Fruit fly (Drosophila melanogaster): Measurements from ENCODE around the gene Mtp.

The Mtp gene

DNA sequence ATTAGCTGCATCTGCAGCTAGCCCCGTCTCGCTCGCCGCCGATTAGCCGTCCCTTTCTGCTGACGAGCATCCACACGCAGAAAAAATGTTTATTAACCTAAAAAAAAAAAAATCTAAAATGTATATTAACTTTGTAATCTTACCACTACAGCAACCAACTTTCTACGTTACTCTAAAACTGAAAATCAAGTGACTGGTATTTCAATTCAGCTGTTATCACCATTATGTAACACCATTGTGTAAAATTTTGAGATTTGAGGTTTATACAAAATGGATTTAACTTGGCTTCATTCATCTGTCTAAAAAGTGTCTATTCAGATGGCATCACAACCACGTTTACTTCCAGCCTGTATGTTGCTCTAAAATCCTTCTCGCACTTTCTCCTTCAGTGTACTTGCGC, 13.7 kb upstream of the Mtp start (continued):
- TF ChIP-seq pdm3 (GFP tag; optimal IDR thresholded peaks at IDR 0.05) (peak; percentile 59), net (GFP tag; optimal IDR thresholded peaks at IDR 0.05) (no peak), CG31627 (GFP tag; optimal IDR thresholded peaks at IDR 0.05) (no peak), CG10669 (GFP tag; optimal IDR thresholded peaks at IDR 0.05) (peak; percentile 35), vri (GFP tag; optimal IDR thresholded peaks at IDR 0.05) (no peak), cyc (GFP tag; optimal IDR thresholded peaks at IDR 0.05) (peak; percentile 27), CG3919 (GFP tag; optimal IDR thresholded peaks at IDR 0.05) (peak; percentile 48), salr (GFP tag; optimal IDR thresholded peaks at IDR 0.05) (peak in 1 of 2 experiments; percentile 31), Met (GFP tag; optimal IDR thresholded peaks at IDR 0.05) (peak; percentile 53), CG11762 (GFP tag; optimal IDR thresholded peaks at IDR 0.05; ENCODE audit: insufficient read depth) (peak; percentile 41), CG9139 (GFP tag; optimal IDR thresholded peaks at IDR 0.05) (no peak), topi (GFP tag; optimal IDR thresholded peaks at IDR 0.05) (peak; percentile 34), esn (GFP tag; optimal IDR thresholded peaks at IDR 0.05) (peak; percentile 48), CG10631 (GFP tag; optimal IDR thresholded peaks at IDR 0.05) (peak; percentile 52), Lpt (GFP tag; optimal IDR thresholded peaks at IDR 0.05) (no peak), CG32006 (GFP tag; optimal IDR thresholded peaks at IDR 0.05) (peak; percentile 66)

DNA sequence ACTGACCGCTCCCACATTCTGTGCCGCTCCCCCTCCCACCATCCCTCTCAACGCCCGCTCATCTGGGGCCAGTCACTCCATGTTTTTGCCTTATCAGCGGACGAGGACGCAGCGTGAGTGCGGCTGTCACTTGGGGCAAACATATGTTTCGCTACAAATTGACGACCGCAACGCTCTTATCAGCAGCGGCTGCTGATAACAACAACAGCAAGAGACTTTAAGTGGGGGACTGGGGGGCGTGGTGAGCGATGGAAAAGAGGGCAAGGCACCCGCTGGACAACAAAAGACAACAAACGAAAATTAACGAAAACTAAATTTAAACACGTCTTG, 13.3 kb upstream of the Mtp start:
- TF ChIP-seq fkh (GFP tag; optimal IDR thresholded peaks at IDR 0.05) (peak; percentile 27), topi (GFP tag; optimal IDR thresholded peaks at IDR 0.05) (no peak), svp (GFP tag) (peak; percentile 97), ss (GFP tag; optimal IDR thresholded peaks at IDR 0.05) (peak in 1 of 2 experiments; percentile 37), CG8632 (GFP tag; optimal IDR thresholded peaks at IDR 0.05) (no peak), net (GFP tag; optimal IDR thresholded peaks at IDR 0.05) (no peak), CG6276 (GFP tag; optimal IDR thresholded peaks at IDR 0.05) (no peak), cyc (GFP tag; optimal IDR thresholded peaks at IDR 0.05) (no peak), CG34406 (GFP tag; optimal IDR thresholded peaks at IDR 0.05) (no peak)

DNA sequence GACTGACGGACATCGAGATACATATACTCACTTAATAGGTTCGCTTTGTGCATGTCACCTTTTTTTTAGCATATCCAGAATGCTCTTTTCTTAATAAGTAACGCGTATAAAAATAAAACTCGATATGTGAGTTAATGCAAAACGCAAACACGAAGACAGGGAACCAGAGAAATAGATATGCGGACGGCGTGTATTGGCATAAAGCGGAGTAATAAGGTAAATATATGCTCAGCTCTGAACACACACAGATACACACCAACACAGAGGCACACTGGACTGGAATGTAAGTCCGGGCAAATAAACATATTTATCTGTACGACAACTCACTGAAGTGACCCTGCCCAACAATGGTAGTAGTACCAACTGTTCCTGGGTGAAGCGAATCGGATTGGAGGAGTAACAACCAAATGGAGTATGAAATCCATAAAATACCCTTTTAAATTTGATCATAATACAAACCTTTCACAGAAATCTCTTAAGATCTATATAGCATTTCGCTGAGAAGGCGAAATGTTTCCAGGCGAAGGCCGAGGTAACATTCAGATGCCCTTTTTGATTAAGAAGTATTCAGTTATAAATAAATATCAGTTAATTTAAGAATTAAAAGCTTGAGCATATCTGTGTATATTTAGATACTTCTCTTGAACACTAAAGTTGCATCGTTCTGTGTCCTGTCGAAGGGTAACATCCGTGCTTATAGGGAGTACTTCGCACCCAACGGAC, 12.8 kb upstream of the Mtp start:
- TF ChIP-seq OdsH (GFP tag; optimal IDR thresholded peaks at IDR 0.05), result peak; percentile 57
- TF ChIP-seq ss (GFP tag; optimal IDR thresholded peaks at IDR 0.05), result peak; percentile 10 to 24
- TF ChIP-seq acj6 (GFP tag; optimal IDR thresholded peaks at IDR 0.05), result peak; percentile 46
- TF ChIP-seq lz (GFP tag; optimal IDR thresholded peaks at IDR 0.05), result peak; percentile 24
- peak; percentile 47 for TF ChIP-seq Smox (GFP tag; optimal IDR thresholded peaks at IDR 0.05)
- TF ChIP-seq CG11294 (GFP tag; IDR thresholded peaks at IDR 0.05), result no peak
- no peak for TF ChIP-seq Gug (GFP tag; IDR thresholded peaks at IDR 0.05)
- TF ChIP-seq CG1621 (tag; optimal IDR thresholded peaks at IDR 0.05), result peak; percentile 9
- peak; percentile 14 for TF ChIP-seq achi (GFP tag; optimal IDR thresholded peaks at IDR 0.05)
- no peak for TF ChIP-seq CG15336 (GFP tag; IDR thresholded peaks at IDR 0.05)
- TF ChIP-seq fkh (GFP tag; optimal IDR thresholded peaks at IDR 0.05), result peak; percentile 87
- TF ChIP-seq Lpt (GFP tag; optimal IDR thresholded peaks at IDR 0.05), result no peak
- TF ChIP-seq CG31627 (GFP tag; optimal IDR thresholded peaks at IDR 0.05), result peak; percentile 35
- peak; percentile 35 for TF ChIP-seq Met (GFP tag; optimal IDR thresholded peaks at IDR 0.05)
- peak; percentile 21 for TF ChIP-seq topi (GFP tag; optimal IDR thresholded peaks at IDR 0.05)
- TF ChIP-seq pdm3 (GFP tag; optimal IDR thresholded peaks at IDR 0.05), result peak; percentile 51
- peak; percentile 74 for TF ChIP-seq Eip78C (GFP tag)
- TF ChIP-seq fd59A (GFP tag; optimal IDR thresholded peaks at IDR 0.05), result peak; percentile 6
- TF ChIP-seq svp (GFP tag), result no peak
- TF ChIP-seq CG7368 (GFP tag; optimal IDR thresholded peaks at IDR 0.05), result no peak
- TF ChIP-seq Hr39 (GFP tag; optimal IDR thresholded peaks at IDR 0.05), result peak; percentile 19
- TF ChIP-seq Sox14 (GFP tag; optimal IDR thresholded peaks at IDR 0.05), result peak; percentile 48
- TF ChIP-seq esn (GFP tag; optimal IDR thresholded peaks at IDR 0.05), result peak; percentile 30
- peak; percentile 27 for TF ChIP-seq dsx (GFP tag; optimal IDR thresholded peaks at IDR 0.05; ENCODE audit: poor library complexity, severe bottlenecking)
- peak; percentile 30 for TF ChIP-seq CG32006 (GFP tag; optimal IDR thresholded peaks at IDR 0.05)
- TF ChIP-seq CG34406 (GFP tag; optimal IDR thresholded peaks at IDR 0.05), result peak; percentile 30

Measured in whole organism, prepupa.